Fruit fly (Drosophila melanogaster): ENCODE data around the gene Ssdp.

Ssdp gene

DNA sequence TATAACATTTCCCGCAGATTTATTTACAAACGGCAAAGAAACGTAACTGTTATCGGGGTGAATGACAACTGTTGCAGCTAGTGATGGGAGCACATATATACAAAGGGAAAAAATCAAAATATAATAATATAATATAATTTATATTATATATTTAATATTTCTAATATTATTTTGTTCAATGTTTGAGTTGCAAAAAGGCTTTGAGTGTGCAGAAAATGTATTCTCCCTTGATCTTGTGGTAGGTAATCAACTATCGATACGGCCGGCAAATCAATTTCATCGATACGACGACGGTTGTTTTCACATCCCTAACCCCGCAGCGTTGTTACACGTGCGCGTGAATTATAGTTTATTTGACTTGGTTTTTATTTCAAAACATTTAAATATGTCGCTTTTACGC is 24.0 kb upstream of the Ssdp start, which contains the start of the genes mTerf5 and Non3 (continued):
- TF ChIP-seq lola (GFP tag; optimal IDR thresholded peaks at IDR 0.05) (peak in 1 of 3 experiments; percentile 61), CG13775 (GFP tag; optimal IDR thresholded peaks at IDR 0.05) (peak; percentile 83), tgo (GFP tag; IDR thresholded peaks at IDR 0.05) (peak; percentile 32; the same call in 1 of the 3 replicates), Dip2 (GFP tag; IDR thresholded peaks at IDR 0.05) (no peak), CG6254 (GFP tag; optimal IDR thresholded peaks at IDR 0.05) (peak; percentile 43), Spps (tag; optimal IDR thresholded peaks at IDR 0.05) (peak; percentile 16), tap (tag; optimal IDR thresholded peaks at IDR 0.05) (peak; percentile 27), Nf-YB (GFP tag; optimal IDR thresholded peaks at IDR 0.05) (peak; percentile 29), CG9876 (GFP tag; optimal IDR thresholded peaks at IDR 0.05) (no peak), zfh1 (GFP tag; IDR thresholded peaks at IDR 0.05) (peak; percentile 58; the same call in 1 of the 3 replicates), Ptx1 (GFP tag; IDR thresholded peaks at IDR 0.05) (peak; percentile 59), stwl (tag; optimal IDR thresholded peaks at IDR 0.05) (peak; percentile 67), CG11696 (GFP tag; IDR thresholded peaks at IDR 0.05) (no peak), Hand (GFP tag; optimal IDR thresholded peaks at IDR 0.05) (no peak), CG1603 (tag; optimal IDR thresholded peaks at IDR 0.05) (no peak), oc (tag; optimal IDR thresholded peaks at IDR 0.05) (no peak), CG1233 (GFP tag; optimal IDR thresholded peaks at IDR 0.05) (no peak), CG3407 (GFP tag; optimal IDR thresholded peaks at IDR 0.05) (no peak), Rfx (GFP tag; IDR thresholded peaks at IDR 0.05) (peak; percentile 59), CG12942 (GFP tag; optimal IDR thresholded peaks at IDR 0.05) (peak; percentile 46), MESR4 (GFP tag; optimal IDR thresholded peaks at IDR 0.05) (peak; percentile 36), Sry-δ (GFP tag; optimal IDR thresholded peaks at IDR 0.05) (peak; percentile 85), abd-A (tag; optimal IDR thresholded peaks at IDR 0.05) (no peak), PHDP (tag; optimal IDR thresholded peaks at IDR 0.05) (peak; percentile 60), CG17361 (GFP tag; IDR thresholded peaks at IDR 0.05) (peak; percentile 58; the same call in 2 of the 3 replicates), CG11456 (GFP tag; IDR thresholded peaks at IDR 0.05) (peak; percentile 38; the same call in 1 of the 3 replicates), CG9797 (GFP tag; optimal IDR thresholded peaks at IDR 0.05) (peak; percentile 15), cwo (GFP tag; optimal IDR thresholded peaks at IDR 0.05) (peak; percentile 70), seq (GFP tag; IDR thresholded peaks at IDR 0.05) (no peak), Gug (GFP tag; IDR thresholded peaks at IDR 0.05) (peak; percentile 56; the same call in 2 of the 4 replicates), CG8290 (GFP tag; optimal IDR thresholded peaks at IDR 0.05) (peak; percentile 52), CG8290 (tag; optimal IDR thresholded peaks at IDR 0.05) (peak in 1 of 2 experiments; percentile 20), az2 (GFP tag; optimal IDR thresholded peaks at IDR 0.05) (peak; percentile 49), CG10959 (GFP tag; IDR thresholded peaks at IDR 0.05) (no peak), Aef1 (GFP tag; IDR thresholded peaks at IDR 0.05) (no peak), ken (GFP tag; IDR thresholded peaks at IDR 0.05) (peak; percentile 45; the same call in 1 of the 3 replicates), CG2875 (GFP tag; optimal IDR thresholded peaks at IDR 0.05) (peak; percentile 2), Max (GFP tag; optimal IDR thresholded peaks at IDR 0.05) (peak; percentile 82), nau (GFP tag; optimal IDR thresholded peaks at IDR 0.05) (no peak), HLHmδ (GFP tag; optimal IDR thresholded peaks at IDR 0.05) (no peak), Nf-YA (GFP tag; IDR thresholded peaks at IDR 0.05) (no peak), MTF-1 (GFP tag; optimal IDR thresholded peaks at IDR 0.05; ENCODE audit: borderline replicate concordance) (no peak), CG2116 (GFP tag; optimal IDR thresholded peaks at IDR 0.05) (peak; percentile 88), Vsx1 (GFP tag; optimal IDR thresholded peaks at IDR 0.05) (peak; percentile 27), CG10274 (GFP tag; optimal IDR thresholded peaks at IDR 0.05) (no peak), gt (GFP tag; IDR thresholded peaks at IDR 0.05) (no peak), CG10654 (GFP tag; optimal IDR thresholded peaks at IDR 0.05) (peak; percentile 56), dpn (GFP tag; optimal IDR thresholded peaks at IDR 0.05) (peak; percentile 2 to 73), CG14710 (tag; optimal IDR thresholded peaks at IDR 0.05) (peak; percentile 78), rib (GFP tag; IDR thresholded peaks at IDR 0.05) (no peak), maf-S (GFP tag; optimal IDR thresholded peaks at IDR 0.05) (no peak)

Data from whole organism, embryonic.